Fruit fly (Drosophila melanogaster): ENCODE results near the gene BoYb.

BoYb gene

DNA sequence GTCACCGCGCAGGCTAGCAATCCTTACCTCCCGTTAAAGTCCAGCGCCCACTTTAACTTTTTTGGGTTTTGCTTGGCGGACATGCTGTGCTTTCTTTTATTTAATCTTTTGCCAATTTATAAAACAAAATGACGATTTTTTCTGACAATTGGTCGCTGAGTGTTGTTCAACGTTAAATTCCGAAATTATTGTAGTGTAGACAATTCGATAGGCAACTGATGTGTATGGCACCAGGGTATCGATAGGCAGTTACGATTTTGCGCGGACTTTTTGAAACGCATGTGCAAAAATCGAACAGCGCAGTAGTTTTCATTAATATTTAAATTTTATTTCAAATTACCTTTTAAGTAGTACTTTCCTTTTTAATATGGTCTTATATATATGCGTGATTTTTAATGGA, 33.6 kb upstream of the BoYb start, which contains the start of gene EMC4 (continued):
- TF ChIP-seq CG15269 (tag; optimal IDR thresholded peaks at IDR 0.05), result peak; percentile 14
- peak; percentile 28 for TF ChIP-seq CG10979 (tag; optimal IDR thresholded peaks at IDR 0.05)
- TF ChIP-seq nerfin-1 (tag; optimal IDR thresholded peaks at IDR 0.05), result peak; percentile 14
- TF ChIP-seq Doc3 (GFP tag; IDR thresholded peaks at IDR 0.05; ENCODE audit: partially characterized antibody), result peak; percentile 36; the same call in 1 of the 3 replicates
- no peak for TF ChIP-seq en (GFP tag; optimal IDR thresholded peaks at IDR 0.05)
- no peak for TF ChIP-seq CG14441 (GFP tag; IDR thresholded peaks at IDR 0.05)
- no peak for TF ChIP-seq run (tag; optimal IDR thresholded peaks at IDR 0.05)
- TF ChIP-seq CG9797 (GFP tag; optimal IDR thresholded peaks at IDR 0.05), result peak; percentile 24
- TF ChIP-seq Elba2 (GFP tag; optimal IDR thresholded peaks at IDR 0.05), result peak; percentile 47
- TF ChIP-seq Sox102F (GFP tag; optimal IDR thresholded peaks at IDR 0.05), result no peak
- peak; percentile 23 for TF ChIP-seq CG12942 (GFP tag; optimal IDR thresholded peaks at IDR 0.05)
- TF ChIP-seq wdn (GFP tag; IDR thresholded peaks at IDR 0.05), result no peak
- peak; percentile 11 for TF ChIP-seq repo (GFP tag; optimal IDR thresholded peaks at IDR 0.05)
- peak; percentile 65 for TF ChIP-seq her (GFP tag; optimal IDR thresholded peaks at IDR 0.05)
- TF ChIP-seq CG7786 (GFP tag; optimal IDR thresholded peaks at IDR 0.05), result peak; percentile 58
- TF ChIP-seq CG7271 (tag; optimal IDR thresholded peaks at IDR 0.05), result no peak
- TF ChIP-seq Rx (GFP tag; IDR thresholded peaks at IDR 0.05), result no peak
- peak; percentile 40 for TF ChIP-seq CG7839 (tag; optimal IDR thresholded peaks at IDR 0.05)
- peak; percentile 69; the same call in 2 of the 3 replicates for TF ChIP-seq CG16813 (GFP tag; IDR thresholded peaks at IDR 0.05; ENCODE audit: partially characterized antibody)
- TF ChIP-seq CG1529 (GFP tag; optimal IDR thresholded peaks at IDR 0.05), result no peak
- no peak for TF ChIP-seq pb (GFP tag; optimal IDR thresholded peaks at IDR 0.05)
- TF ChIP-seq CG10462 (GFP tag; optimal IDR thresholded peaks at IDR 0.05), result no peak
- TF ChIP-seq Doc2 (GFP tag; IDR thresholded peaks at IDR 0.05), result no peak
- no peak for TF ChIP-seq Tbp (GFP tag; optimal IDR thresholded peaks at IDR 0.05)
- TF ChIP-seq vnd (GFP tag; IDR thresholded peaks at IDR 0.05; ENCODE audit: partially characterized antibody), result no peak
- TF ChIP-seq esg (GFP tag; conservative IDR thresholded peaks at IDR 0.05), result no peak
- peak; percentile 48 for TF ChIP-seq CG17186 (GFP tag; optimal IDR thresholded peaks at IDR 0.05)
- TF ChIP-seq CG3847 (GFP tag; IDR thresholded peaks at IDR 0.05), result peak; percentile 76
- no peak for TF ChIP-seq so (GFP tag; IDR thresholded peaks at IDR 0.05)
- TF ChIP-seq ftz-f1 (GFP tag; optimal IDR thresholded peaks at IDR 0.05), result no peak
- peak; percentile 72 for TF ChIP-seq trem (tag; optimal IDR thresholded peaks at IDR 0.05)
- no peak for TF ChIP-seq luna (GFP tag; optimal IDR thresholded peaks at IDR 0.05)
- TF ChIP-seq wor (GFP tag; IDR thresholded peaks at IDR 0.05), result no peak
- peak; percentile 44 for TF ChIP-seq CG7987 (GFP tag; optimal IDR thresholded peaks at IDR 0.05)
- peak; percentile 72 for TF ChIP-seq HLH4C (GFP tag; IDR thresholded peaks at IDR 0.05; ENCODE audit: partially characterized antibody)
- no peak for TF ChIP-seq br (optimal IDR thresholded peaks at IDR 0.05)
- TF ChIP-seq aop (GFP tag; IDR thresholded peaks at IDR 0.05), result no peak
- TF ChIP-seq chm (GFP tag; IDR thresholded peaks at IDR 0.05), result no peak; the same call in 1 of the 2 replicates
- no peak for TF ChIP-seq seq (GFP tag; IDR thresholded peaks at IDR 0.05)
- TF ChIP-seq CG3407 (GFP tag; optimal IDR thresholded peaks at IDR 0.05), result no peak
- TF ChIP-seq E2f2 (GFP tag; IDR thresholded peaks at IDR 0.05), result peak; percentile 97
- no peak for TF ChIP-seq hb (GFP tag; IDR thresholded peaks at IDR 0.05; ENCODE audit: partially characterized antibody)
- TF ChIP-seq oc (tag; optimal IDR thresholded peaks at IDR 0.05), result no peak
- peak; percentile 27; the same call in 1 of the 3 replicates for TF ChIP-seq CG17361 (GFP tag; IDR thresholded peaks at IDR 0.05)
- peak; percentile 30 for TF ChIP-seq CG12769 (tag; optimal IDR thresholded peaks at IDR 0.05)
- peak; percentile 23; the same call in 1 of the 2 replicates for TF ChIP-seq ranshi (GFP tag; IDR thresholded peaks at IDR 0.05)
- TF ChIP-seq wek (GFP tag; optimal IDR thresholded peaks at IDR 0.05), result no peak
- TF ChIP-seq dysf (GFP tag; IDR thresholded peaks at IDR 0.05), result no peak
- TF ChIP-seq fru (optimal IDR thresholded peaks at IDR 0.05), result no peak
- peak; percentile 4 for TF ChIP-seq CG6854 (GFP tag; optimal IDR thresholded peaks at IDR 0.05)
- TF ChIP-seq zen2 (GFP tag; IDR thresholded peaks at IDR 0.05; ENCODE audit: partially characterized antibody), result no peak; the same call in 2 of the 3 replicates
- peak; percentile 40 for TF ChIP-seq CG9609 (GFP tag; optimal IDR thresholded peaks at IDR 0.05)

Data from whole organism, embryonic.